Fruit fly (Drosophila melanogaster) whole organism, embryonic: ENCODE measurements around the gene Glys.

Source experiments
- CG10431 ChIP-seq: fragments of 200-800 bp; sonication (Bioruptor generic); optimal IDR thresholded peaks from 3 replicates; lab custom pipeline; 2018; ENCODE audit warnings: missing biosample characterization, mild to moderate bottlenecking, missing genetic modification characterization
- CG11504 ChIP-seq: fragments of 200-800 bp; sonication (Bioruptor generic); optimal IDR thresholded peaks from 3 replicates; lab custom pipeline; 2019; ENCODE audit warnings: missing biosample characterization, mild to moderate bottlenecking, missing genetic modification characterization, moderate library complexity
- CG12219 ChIP-seq: fragments of 200-800 bp; sonication (Bioruptor generic); optimal IDR thresholded peaks from 3 replicates; lab custom pipeline; 2018; ENCODE audit warnings: missing biosample characterization, mild to moderate bottlenecking, missing genetic modification characterization
- CG12391 ChIP-seq: fragments of 200-800 bp; sonication (Bioruptor generic); optimal IDR thresholded peaks from 3 replicates; lab custom pipeline; 2018; ENCODE audit warnings: missing biosample characterization, mild to moderate bottlenecking, missing genetic modification characterization, moderate library complexity
- CG12769 ChIP-seq: fragments of 200-800 bp; sonication (Bioruptor generic); optimal IDR thresholded peaks from 2 replicates; lab custom pipeline; 2019; ENCODE audit warnings: missing biosample characterization, mild to moderate bottlenecking, missing genetic modification characterization, moderate library complexity
- CG13775 ChIP-seq: fragments of 200-800 bp; sonication (Bioruptor generic); optimal IDR thresholded peaks from 3 replicates; lab custom pipeline; 2017; ENCODE audit warnings: missing biosample characterization, mild to moderate bottlenecking, missing genetic modification characterization
- CG15011 ChIP-seq: fragments of 200-800 bp; sonication (Bioruptor generic); optimal IDR thresholded peaks from 3 replicates; lab custom pipeline; 2018; ENCODE audit warnings: missing biosample characterization, mild to moderate bottlenecking, missing genetic modification characterization
- CG15601 ChIP-seq: fragments of 200-800 bp; sonication (Bioruptor generic); optimal IDR thresholded peaks from 3 replicates; lab custom pipeline; 2019; ENCODE audit warnings: missing biosample characterization, mild to moderate bottlenecking, missing genetic modification characterization, moderate library complexity
- CG17829 ChIP-seq: fragments of 200-800 bp; optimal IDR thresholded peaks from 2 replicates; lab custom pipeline; 2019; ENCODE audit warnings: missing biosample characterization, mild to moderate bottlenecking, missing genetic modification characterization, moderate library complexity
- CG2202 ChIP-seq: fragments of 200-800 bp; sonication (Bioruptor generic); optimal IDR thresholded peaks from 2 replicates; lab custom pipeline; 2018; ENCODE audit warnings: missing biosample characterization, mild to moderate bottlenecking, missing genetic modification characterization
- CG2678 ChIP-seq: fragments of 200-800 bp; sonication (Bioruptor generic); optimal IDR thresholded peaks from 3 replicates; lab custom pipeline; 2019; ENCODE audit warnings: missing biosample characterization, mild to moderate bottlenecking, missing genetic modification characterization, moderate library complexity
- CG33557 ChIP-seq: fragments of 200-800 bp; sonication (Bioruptor generic); optimal IDR thresholded peaks from 2 replicates; lab custom pipeline; 2019; ENCODE audit warnings: missing biosample characterization, mild to moderate bottlenecking, missing genetic modification characterization, moderate library complexity
- CG34376 ChIP-seq: fragments of 200-800 bp; sonication (Bioruptor generic); optimal IDR thresholded peaks from 2 replicates; lab custom pipeline; 2018; ENCODE audit warnings: missing biosample characterization, mild to moderate bottlenecking, missing genetic modification characterization
- CG7556 ChIP-seq: fragments of 200-800 bp; sonication (Bioruptor generic); optimal IDR thresholded peaks from 2 replicates; lab custom pipeline; 2017; ENCODE audit warnings: missing biosample characterization, mild to moderate bottlenecking, missing genetic modification characterization
- CG8290 ChIP-seq, 3 experiments: fragments of 200-800 bp; sonication (Bioruptor generic); optimal IDR thresholded peaks; 2 replicates each; lab custom pipeline; 2016 to 2019; ENCODE audit warnings: missing biosample characterization in 3 of 3, missing genetic modification characterization in 3 of 3, mild to moderate bottlenecking in 2 of 3, moderate library complexity in 1 of 3
- CG8924 ChIP-seq: fragments of 200-800 bp; optimal IDR thresholded peaks from 3 replicates; lab custom pipeline; 2019; ENCODE audit warnings: missing biosample characterization, mild to moderate bottlenecking, missing genetic modification characterization, moderate library complexity
- CG9215 ChIP-seq: fragments of 200-800 bp; sonication (Bioruptor generic); IDR thresholded peaks from 2 replicates; pipeline ENCODE4 v1.3.6; 2022; ENCODE audit warnings: missing biosample characterization, missing genetic modification characterization
- CG9797 ChIP-seq: fragments of 200-800 bp; sonication (Bioruptor generic); optimal IDR thresholded peaks from 3 replicates; lab custom pipeline; 2018; ENCODE audit warnings: missing biosample characterization, mild to moderate bottlenecking, missing genetic modification characterization
- Eip74EF ChIP-seq, 2 experiments: fragments of 200-800 bp in 1 of 2; fragments of >200 bp in 1 of 2; sonication (Bioruptor generic) in 1 of 2; optimal IDR thresholded peaks; 2 replicates each; lab custom pipeline; 2017 to 2019; ENCODE audit warnings: missing biosample characterization in 2 of 2, missing genetic modification characterization in 2 of 2, mild to moderate bottlenecking in 1 of 2, moderate library complexity in 1 of 2
- HLHmδ ChIP-seq: fragments of 200-800 bp; sonication (Bioruptor generic); optimal IDR thresholded peaks from 2 replicates; lab custom pipeline; 2018; ENCODE audit warnings: missing biosample characterization, mild to moderate bottlenecking, missing genetic modification characterization, moderate library complexity
- Hsf ChIP-seq: fragments of 200-800 bp; sonication (Bioruptor generic); optimal IDR thresholded peaks from 3 replicates; lab custom pipeline; 2016; ENCODE audit warnings: missing biosample characterization, missing genetic modification characterization
- Meics ChIP-seq: fragments of 200-800 bp; sonication (Bioruptor generic); optimal IDR thresholded peaks from 2 replicates; lab custom pipeline; 2017; ENCODE audit warnings: missing biosample characterization, mild to moderate bottlenecking, missing genetic modification characterization
- Oli ChIP-seq: fragments of 200-800 bp; sonication (Bioruptor generic); optimal IDR thresholded peaks from 2 replicates; lab custom pipeline; 2018; ENCODE audit warnings: missing biosample characterization, mild to moderate bottlenecking, missing genetic modification characterization, moderate library complexity
- Side ChIP-seq: fragments of 200-800 bp; sonication (Bioruptor generic); optimal IDR thresholded peaks from 2 replicates; lab custom pipeline; 2016; ENCODE audit warnings: missing biosample characterization, missing genetic modification characterization
- Six4 ChIP-seq: fragments of 200-800 bp; sonication (Bioruptor generic); optimal IDR thresholded peaks from 2 replicates; lab custom pipeline; 2016; ENCODE audit warnings: missing biosample characterization, missing genetic modification characterization
- Sry-β ChIP-seq: fragments of 200-800 bp; sonication (Bioruptor generic); optimal IDR thresholded peaks from 2 replicates; lab custom pipeline; 2018; ENCODE audit warnings: missing biosample characterization, mild to moderate bottlenecking, missing genetic modification characterization, moderate library complexity
- Tbp ChIP-seq: fragments of >200 bp; optimal IDR thresholded peaks from 2 replicates; lab custom pipeline; 2018; ENCODE audit warnings: missing biosample characterization, missing genetic modification characterization
- Xbp1 ChIP-seq: fragments of 200-800 bp; sonication (Bioruptor generic); optimal IDR thresholded peaks from 3 replicates; lab custom pipeline; 2016; ENCODE audit warnings: missing biosample characterization, mild to moderate bottlenecking, missing genetic modification characterization
- cg ChIP-seq: fragments of 200-800 bp; sonication (Bioruptor generic); optimal IDR thresholded peaks from 3 replicates; lab custom pipeline; 2019; ENCODE audit warnings: missing biosample characterization, mild to moderate bottlenecking, missing genetic modification characterization, moderate library complexity
- crp ChIP-seq, 2 experiments: fragments of 200-800 bp; sonication (Bioruptor generic); optimal IDR thresholded peaks; 2 replicates in 1 of 2; 3 replicates in 1 of 2; lab custom pipeline; 2017; ENCODE audit warnings: missing biosample characterization in 2 of 2, missing genetic modification characterization in 2 of 2, mild to moderate bottlenecking in 1 of 2, moderate library complexity in 1 of 2
- dmrt99B ChIP-seq: fragments of 200-800 bp; sonication (Bioruptor generic); optimal IDR thresholded peaks from 2 replicates; lab custom pipeline; 2018; ENCODE audit warnings: missing biosample characterization, mild to moderate bottlenecking, missing genetic modification characterization, moderate library complexity
- dpn ChIP-seq, 2 experiments: fragments of 200-800 bp; sonication (Bioruptor generic); optimal IDR thresholded peaks; 3 replicates each; lab custom pipeline; 2016; ENCODE audit warnings: missing biosample characterization in 2 of 2, missing genetic modification characterization in 2 of 2
- eve ChIP-seq, 2 experiments: fragments of >200 bp; optimal IDR thresholded peaks; 2 replicates each; lab custom pipeline; 2017; ENCODE audit warnings: missing biosample characterization in 2 of 2, missing genetic modification characterization in 2 of 2
- fd3F ChIP-seq: fragments of 200-800 bp; sonication (Bioruptor generic); optimal IDR thresholded peaks from 2 replicates; lab custom pipeline; 2018; ENCODE audit warnings: missing biosample characterization, mild to moderate bottlenecking, missing genetic modification characterization, moderate library complexity
- ftz-f1 ChIP-seq: fragments of 200-800 bp; sonication (Bioruptor generic); optimal IDR thresholded peaks from 2 replicates; lab custom pipeline; 2016; ENCODE audit warnings: missing biosample characterization, missing genetic modification characterization
- gcm ChIP-seq: fragments of 200-800 bp; sonication (Bioruptor generic); optimal IDR thresholded peaks from 2 replicates; lab custom pipeline; 2019; ENCODE audit warnings: missing biosample characterization, mild to moderate bottlenecking, missing genetic modification characterization, moderate library complexity
- gem ChIP-seq: fragments of 200-800 bp; sonication (Bioruptor generic); optimal IDR thresholded peaks from 2 replicates; lab custom pipeline; 2019; ENCODE audit warnings: missing biosample characterization, mild to moderate bottlenecking, missing genetic modification characterization, moderate library complexity
- jumu ChIP-seq: fragments of 200-800 bp; sonication (Bioruptor generic); optimal IDR thresholded peaks from 3 replicates; lab custom pipeline; 2016; ENCODE audit warnings: missing biosample characterization, missing genetic modification characterization
- kni ChIP-seq: fragments of 200-800 bp; sonication (Bioruptor generic); optimal IDR thresholded peaks from 3 replicates; lab custom pipeline; 2017; ENCODE audit warnings: mild to moderate bottlenecking, missing biosample characterization, missing genetic modification reagents, missing genetic modification characterization
- lab ChIP-seq: fragments of 200-800 bp; sonication (Bioruptor generic); optimal IDR thresholded peaks from 3 replicates; lab custom pipeline; 2017; ENCODE audit warnings: missing biosample characterization, missing genetic modification characterization, mild to moderate bottlenecking, moderate library complexity, missing genetic modification reagents
- lbe ChIP-seq: fragments of 200-800 bp; sonication (Bioruptor generic); optimal IDR thresholded peaks from 2 replicates; lab custom pipeline; 2016; ENCODE audit warnings: missing biosample characterization, mild to moderate bottlenecking, missing genetic modification characterization
- luna ChIP-seq: fragments of 200-800 bp; sonication (Bioruptor generic); optimal IDR thresholded peaks from 2 replicates; lab custom pipeline; 2016; ENCODE audit warnings: missing biosample characterization, missing genetic modification characterization
- mam ChIP-seq: fragments of 200-800 bp; sonication (Bioruptor generic); optimal IDR thresholded peaks from 3 replicates; lab custom pipeline; 2016; ENCODE audit warnings: missing biosample characterization, missing genetic modification characterization
- prd ChIP-seq, 3 experiments: fragments of >200 bp in 2 of 3; fragments of 200-800 bp in 1 of 3; sonication (Bioruptor generic) in 1 of 3; optimal IDR thresholded peaks in 2 of 3; IDR thresholded peaks in 1 of 3; 2 replicates in 2 of 3; 3 replicates in 1 of 3; pipeline versions ENCODE4 v1.3.6 to Lab custom; 2017 to 2022; ENCODE audit warnings: missing biosample characterization in 1 of 3, missing genetic modification characterization in 1 of 3
- sug ChIP-seq: fragments of 200-800 bp; optimal IDR thresholded peaks from 2 replicates; lab custom pipeline; 2019; ENCODE audit warnings: missing biosample characterization, mild to moderate bottlenecking, missing genetic modification characterization, moderate library complexity
- tll ChIP-seq, 2 experiments: fragments of 200-800 bp in 1 of 2; fragments of >200 bp in 1 of 2; sonication (Bioruptor generic) in 1 of 2; optimal IDR thresholded peaks; 2 replicates each; lab custom pipeline; 2017 to 2019; ENCODE audit warnings: missing biosample characterization in 2 of 2, missing genetic modification characterization in 2 of 2, mild to moderate bottlenecking in 1 of 2, moderate library complexity in 1 of 2

Gene Glys

DNA sequence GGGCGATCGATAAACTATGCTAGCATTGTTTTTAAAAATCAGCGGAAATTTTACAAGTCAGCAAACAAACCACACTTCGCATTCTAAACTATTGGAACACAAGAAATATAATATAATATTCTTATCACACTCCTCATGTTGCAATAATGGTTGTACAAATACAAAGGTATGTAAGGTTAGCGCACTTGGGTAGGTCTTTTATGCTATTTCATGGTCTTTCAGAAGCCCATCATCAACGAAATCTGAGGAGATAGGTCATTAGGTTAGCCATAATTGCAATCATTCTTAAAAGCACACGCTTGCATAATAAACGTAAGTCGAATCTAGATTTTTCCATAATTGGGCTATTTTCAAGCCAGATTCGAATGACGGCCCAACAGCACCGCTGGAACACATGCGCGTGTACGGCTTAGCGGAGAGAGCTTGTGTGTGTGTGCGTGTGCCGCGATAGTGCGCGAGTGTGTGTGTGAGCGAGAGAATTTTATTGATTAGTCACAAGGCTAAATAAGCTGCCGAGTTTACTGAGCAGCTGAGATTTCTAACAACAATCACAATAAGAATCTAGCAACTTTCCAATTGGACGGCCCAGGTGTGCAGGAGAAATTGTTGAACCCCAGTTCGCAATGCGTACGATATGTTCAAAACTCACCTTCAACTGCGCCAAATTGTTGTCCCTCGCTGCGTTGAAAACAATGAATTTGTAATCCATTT is 53.0 kb downstream of the Glys start (continued):
- TF ChIP-seq Xbp1 (GFP tag; lab: Kevin White, UChicago) (no peak), jumu (GFP tag; lab: Kevin White, UChicago) (no peak), CG34376 (GFP tag; lab: Kevin White, UChicago) (peak; percentile 50), Side (GFP tag; lab: Kevin White, UChicago) (no peak), gcm (GFP tag; lab: Kevin White, UChicago) (no peak), CG12219 (GFP tag; lab: Kevin White, UChicago) (no peak), mam (peak; percentile 4), sug (tag; lab: Kevin White, UChicago) (peak; percentile 46), dmrt99B (peak; percentile 3), CG33557 (GFP tag; lab: Kevin White, UChicago) (peak; percentile 15), CG15011 (GFP tag; lab: Kevin White, UChicago) (peak; percentile 7), CG8290 (GFP tag; optimal IDR thresholded peaks at IDR 0.05; lab: Kevin White, UChicago) (no peak), CG8290 (tag; optimal IDR thresholded peaks at IDR 0.05; lab: Kevin White, UChicago) (peak in 1 of 2 experiments; percentile 21), CG9215 (GFP tag; lab: Robert Waterston, UW) (no peak), CG10431 (GFP tag; lab: Kevin White, UChicago) (peak; percentile 27), cg (GFP tag; lab: Kevin White, UChicago) (peak; percentile 90), luna (no peak), CG8924 (tag; lab: Kevin White, UChicago) (peak; percentile 6), CG12391 (tag; lab: Kevin White, UChicago) (peak; percentile 37), CG2202 (tag; lab: Kevin White, UChicago) (no peak), Six4 (GFP tag; lab: Kevin White, UChicago) (no peak), eve (GFP tag; optimal IDR thresholded peaks at IDR 0.05; lab: Kevin White, UChicago) (no peak), Oli (tag; lab: Kevin White, UChicago) (peak; percentile 9), prd (optimal IDR thresholded peaks at IDR 0.05; lab: Kevin White, UChicago) (peak in 1 of 2 experiments; percentile 69), prd (GFP tag; IDR thresholded peaks at IDR 0.05; lab: Robert Waterston, UW) (no peak), CG13775 (peak; percentile 35), lab (GFP tag; lab: Kevin White, UChicago) (peak; percentile 1), gem (tag; lab: Kevin White, UChicago) (peak; percentile 31), dpn (GFP tag; optimal IDR thresholded peaks at IDR 0.05; lab: Kevin White, UChicago) (no peak), CG9797 (no peak), fd3F (GFP tag; lab: Kevin White, UChicago) (no peak), Eip74EF (GFP tag; optimal IDR thresholded peaks at IDR 0.05; lab: Kevin White, UChicago) (no peak), CG12769 (tag; lab: Kevin White, UChicago) (peak; percentile 1), crp (GFP tag; optimal IDR thresholded peaks at IDR 0.05; lab: Kevin White, UChicago) (peak in 1 of 2 experiments; percentile 46), CG17829 (tag; lab: Kevin White, UChicago) (peak; percentile 2), CG7556 (GFP tag; lab: Kevin White, UChicago) (peak; percentile 51), HLHmδ (GFP tag; lab: Kevin White, UChicago) (no peak), Hsf (peak; percentile 6), kni (peak; percentile 4), Sry-β (GFP tag; lab: Kevin White, UChicago) (peak; percentile 97), Meics (GFP tag; lab: Kevin White, UChicago) (peak; percentile 27), CG2678 (peak; percentile 50), ftz-f1 (GFP tag; lab: Kevin White, UChicago) (peak; percentile 39), Tbp (peak; percentile 84), lbe (GFP tag; lab: Kevin White, UChicago) (no peak), tll (GFP tag; optimal IDR thresholded peaks at IDR 0.05; lab: Kevin White, UChicago) (peak in 1 of 2 experiments; percentile 50), CG11504 (tag; lab: Kevin White, UChicago) (peak; percentile 29), CG15601 (peak; percentile 27)
